Fruit fly (Drosophila melanogaster): Measurements from ENCODE around the gene Art2.

Gene Art2

DNA sequence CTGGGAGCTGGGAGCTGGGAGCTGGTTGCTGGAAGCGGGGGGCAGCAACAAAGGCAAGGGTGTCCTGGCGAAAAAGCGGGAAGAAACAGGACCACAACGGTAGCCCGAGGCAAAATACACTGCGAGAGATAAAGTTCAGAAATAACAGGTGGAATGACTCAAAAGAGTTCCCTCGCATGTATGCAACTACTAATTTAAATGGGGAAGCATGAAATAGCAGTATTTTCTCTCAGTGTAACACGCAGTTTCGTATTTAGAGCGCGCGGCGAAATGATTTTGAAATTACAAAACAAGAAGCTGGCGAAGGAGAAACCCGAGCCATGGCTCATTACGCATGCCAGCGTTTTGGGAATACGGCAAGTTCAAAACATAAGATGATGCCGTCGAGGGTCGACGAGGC lies 32.8 kb downstream of the Art2 start:
- no peak for TF ChIP-seq CTCF (optimal IDR thresholded peaks at IDR 0.05)
- TF ChIP-seq CG8478 (optimal IDR thresholded peaks at IDR 0.05), result no peak

DNA sequence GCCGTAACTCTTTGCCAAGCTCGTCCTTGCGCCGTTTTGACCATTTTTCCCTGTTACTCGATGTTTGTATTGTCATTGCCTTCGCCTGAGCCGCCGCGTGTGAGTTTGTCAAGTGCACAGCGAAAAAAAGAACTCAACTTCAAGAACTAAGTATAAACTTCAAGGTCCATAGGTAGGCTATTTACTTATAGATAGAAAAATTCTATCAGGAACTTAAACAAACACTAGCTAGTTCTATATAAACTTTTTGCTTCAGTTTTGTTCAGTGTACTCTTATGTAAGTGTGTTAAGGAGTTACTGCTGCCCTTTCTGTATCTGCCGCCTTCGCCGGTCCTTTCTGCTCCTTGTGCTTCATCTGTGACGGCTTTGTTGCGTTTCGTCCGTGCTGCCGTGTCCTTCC lies 34.7 kb downstream of the Art2 start:
- TF ChIP-seq CTCF (optimal IDR thresholded peaks at IDR 0.05) (no peak), CG8478 (optimal IDR thresholded peaks at IDR 0.05) (no peak)

DNA sequence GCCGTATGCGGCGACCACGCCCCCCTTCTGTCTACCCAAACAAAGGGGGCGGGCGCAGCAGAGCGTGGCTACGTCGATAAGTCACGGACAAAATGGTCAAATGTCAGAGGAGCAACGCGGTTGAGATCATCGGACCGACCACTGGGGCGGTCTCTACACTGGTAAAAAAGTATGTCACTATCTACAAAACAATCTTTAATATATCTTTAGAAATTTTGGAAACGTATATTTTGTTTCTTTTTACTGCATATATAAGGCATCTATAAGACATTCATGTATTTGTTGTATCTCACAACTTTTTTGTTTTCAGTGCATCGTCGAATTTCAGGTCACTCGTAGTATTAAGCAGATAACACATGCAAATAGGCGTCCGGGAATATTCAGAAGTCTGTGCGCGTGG lies 39.6 kb downstream of the Art2 start:
- no peak for TF ChIP-seq CG8478 (optimal IDR thresholded peaks at IDR 0.05)
- no peak for TF ChIP-seq CTCF (optimal IDR thresholded peaks at IDR 0.05)

DNA sequence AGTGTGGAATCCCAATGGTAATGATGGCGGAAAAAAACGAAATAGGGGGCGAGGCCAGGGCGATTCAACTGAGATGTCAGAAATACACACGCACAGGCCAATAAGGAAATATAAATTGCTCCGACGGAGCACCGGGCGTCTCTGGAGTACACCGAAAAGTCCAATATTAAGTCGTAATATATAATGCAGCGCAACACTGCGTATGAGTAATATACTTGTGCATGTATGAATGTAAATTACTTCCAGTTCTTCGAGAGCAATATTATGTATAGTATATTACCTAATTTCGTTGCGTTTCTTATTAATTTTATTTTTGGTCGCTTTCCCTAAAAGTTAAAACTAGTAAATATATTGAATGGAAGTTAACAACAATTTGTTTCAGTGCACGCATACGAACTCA lies 50.6 kb downstream of the Art2 start:
- TF ChIP-seq CG8478 (optimal IDR thresholded peaks at IDR 0.05) (no peak), CTCF (optimal IDR thresholded peaks at IDR 0.05) (no peak)
